Fruit fly (Drosophila melanogaster) whole organism, adult: ENCODE measurements around the gene CG4957.
A peak's percentile ranks its signal among the peaks of the same experiment; 100 is the strongest.

Experiments used
- CG11617 ChIP-seq: fragments of 200-800 bp; sonication (Bioruptor generic); optimal IDR thresholded peaks from 2 replicates; lab custom pipeline; 2017; ENCODE audit warnings: mild to moderate bottlenecking, missing biosample characterization, missing genetic modification reagents, missing genetic modification characterization
- CG14711 ChIP-seq: fragments of 200-800 bp; sonication (Bioruptor generic); optimal IDR thresholded peaks from 2 replicates; lab custom pipeline; 2018; ENCODE audit warnings: missing biosample characterization, mild to moderate bottlenecking, missing genetic modification characterization, moderate library complexity
- CG33017 ChIP-seq: fragments of 200-800 bp; sonication (Bioruptor generic); optimal IDR thresholded peaks from 2 replicates; lab custom pipeline; 2018; ENCODE audit warnings: missing biosample characterization, mild to moderate bottlenecking, missing genetic modification characterization, moderate library complexity
- CG5204 ChIP-seq: fragments of 200-800 bp; sonication (Bioruptor generic); optimal IDR thresholded peaks from 2 replicates; lab custom pipeline; 2016; ENCODE audit warnings: missing biosample characterization, missing genetic modification characterization
- Clk ChIP-seq: fragments of 200-800 bp; sonication (Bioruptor generic); optimal IDR thresholded peaks from 2 replicates; lab custom pipeline; 2017; ENCODE audit warnings: missing biosample characterization, missing genetic modification characterization
- Crg-1 ChIP-seq: fragments of 200-800 bp; sonication (Bioruptor generic); optimal IDR thresholded peaks from 2 replicates; lab custom pipeline; 2016; ENCODE audit warnings: missing biosample characterization, missing genetic modification characterization
- Hr96 ChIP-seq: fragments of 200-800 bp; sonication (Bioruptor generic); optimal IDR thresholded peaks from 2 replicates; lab custom pipeline; 2016; ENCODE audit warnings: missing biosample characterization, missing genetic modification characterization
- Mnt ChIP-seq: fragments of 200-800 bp; sonication (Bioruptor generic); optimal IDR thresholded peaks from 2 replicates; lab custom pipeline; 2016; ENCODE audit warnings: missing biosample characterization, mild to moderate bottlenecking, missing genetic modification characterization
- cic ChIP-seq: fragments of 200-800 bp; sonication (Bioruptor generic); optimal IDR thresholded peaks from 2 replicates; lab custom pipeline; 2017; ENCODE audit warnings: missing biosample characterization, mild to moderate bottlenecking, missing genetic modification characterization, moderate library complexity
- cnc ChIP-seq, 2 experiments: fragments of >200 bp; optimal IDR thresholded peaks; 2 replicates each; lab custom pipeline; 2017
- kay ChIP-seq: fragments of 200-800 bp; sonication (Bioruptor generic); peaks from one replicate; lab custom pipeline; 2016; ENCODE audit warnings: missing biosample characterization, missing genetic modification characterization, borderline replicate concordance
- tj ChIP-seq: fragments of 200-800 bp; sonication (Bioruptor generic); optimal IDR thresholded peaks from 3 replicates; lab custom pipeline; 2017; ENCODE audit warnings: missing biosample characterization, mild to moderate bottlenecking, missing genetic modification characterization, moderate library complexity

DNA sequence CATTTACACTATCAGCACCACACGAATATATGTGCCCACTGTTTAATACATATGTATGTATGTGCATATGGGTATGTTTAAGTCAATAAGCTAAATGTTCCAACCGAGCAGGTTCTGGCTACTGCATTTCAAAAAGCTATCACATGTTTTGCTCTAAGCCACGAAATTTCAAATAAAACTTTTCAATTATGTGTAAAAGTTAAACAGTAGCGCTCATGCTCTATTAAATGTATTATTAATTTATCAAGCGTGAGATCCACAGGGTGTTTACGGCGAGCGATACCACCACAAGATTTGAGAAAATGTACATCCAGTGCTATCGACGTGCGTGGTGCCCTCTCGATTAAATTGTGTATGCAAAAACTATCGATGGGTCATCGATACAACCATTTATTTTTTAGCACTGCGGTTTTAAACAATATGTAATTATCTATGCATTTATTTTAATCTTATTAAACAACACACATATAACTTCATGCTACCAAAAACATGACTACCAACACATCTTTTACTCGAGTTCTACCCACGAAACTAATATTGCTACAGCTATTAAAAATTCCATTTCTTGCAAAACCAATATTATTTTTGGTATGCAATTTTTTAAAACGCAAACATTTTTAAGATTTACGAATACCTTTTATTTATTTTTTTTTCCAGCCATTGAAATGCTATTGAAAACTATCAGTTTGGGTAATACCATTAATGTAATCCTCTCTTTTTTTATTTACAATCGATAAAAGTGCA is 7.8 kb upstream of the CG4957 start, which contains the start of gene Pten:
- peak; percentile 21 for TF ChIP-seq Mnt
- TF ChIP-seq CG33017 (tag; lab: Kevin White, UChicago) = peak; percentile 28
- TF ChIP-seq CG11617 (GFP tag; lab: Kevin White, UChicago) = peak; percentile 27
- TF ChIP-seq Clk (GFP tag; lab: Kevin White, UChicago) = no peak
- TF ChIP-seq kay (GFP tag; lab: Kevin White, UChicago) = peak; percentile 91
- TF ChIP-seq CG14711 (tag; lab: Kevin White, UChicago) = peak; percentile 73
- TF ChIP-seq Crg-1 (GFP tag; lab: Kevin White, UChicago) = no peak
- TF ChIP-seq Hr96 (GFP tag; lab: Kevin White, UChicago) = no peak
- TF ChIP-seq tj = peak; percentile 40
- no peak for TF ChIP-seq cnc (optimal IDR thresholded peaks at IDR 0.05; lab: Kevin White, UChicago)
- no peak for TF ChIP-seq CG5204
- no peak for TF ChIP-seq cic (GFP tag; lab: Kevin White, UChicago)
